Worm (Caenorhabditis elegans) whole organism, young adult: ENCODE measurements around the gene Y53C12B.1.

ENCODE experiments used
- B0019.2 ChIP-seq: fragments of 200-800 bp; sonication (Bioruptor generic); conservative IDR thresholded peaks from 2 replicates; pipeline ENCODE4 v1.3.6; 2022; ENCODE audit warnings: missing genetic modification reagents, missing genetic modification characterization, missing compliant biosample characterization
- B0035.1 ChIP-seq: sonication (generic microtip); optimal IDR thresholded peaks from 2 replicates; lab custom pipeline; 2016; ENCODE audit warnings: missing genetic modification characterization, mild to moderate bottlenecking, missing compliant biosample characterization, missing genotype, missing genetic modification reagents
- F10E7.11 ChIP-seq: sonication (generic microtip); optimal IDR thresholded peaks from 2 replicates; lab custom pipeline; 2017; ENCODE audit warnings: mild to moderate bottlenecking, missing genetic modification characterization, moderate library complexity, missing compliant biosample characterization
- F33H1.4 ChIP-seq: fragments of 200-800 bp; sonication (Bioruptor generic); IDR thresholded peaks from 2 replicates; pipeline ENCODE4 v1.3.6; 2022; ENCODE audit warnings: missing genetic modification reagents, missing genetic modification characterization, missing compliant biosample characterization
- F39B2.1 ChIP-seq: fragments of 200-800 bp; sonication (Bioruptor generic); IDR thresholded peaks from 2 replicates; pipeline ENCODE4 v1.3.6; 2022; ENCODE audit warnings: missing genetic modification reagents, missing genetic modification characterization, missing compliant biosample characterization
- F52B5.7 ChIP-seq: sonication (generic microtip); optimal IDR thresholded peaks from 2 replicates; lab custom pipeline; 2016; ENCODE audit warnings: mild to moderate bottlenecking, missing genetic modification characterization, missing compliant biosample characterization
- F57A8.1 ChIP-seq: fragments of 200-800 bp; sonication (Bioruptor generic); optimal IDR thresholded peaks from 2 replicates; lab custom pipeline; 2018; ENCODE audit warnings: mild to moderate bottlenecking, missing genetic modification characterization, moderate library complexity, missing compliant biosample characterization
- K11D2.4 ChIP-seq: fragments of 200-800 bp; sonication (Bioruptor generic); IDR thresholded peaks from 2 replicates; pipeline ENCODE4 v1.3.6; 2022; ENCODE audit warnings: missing genetic modification reagents, missing genetic modification characterization, missing compliant biosample characterization
- T26A5.8 ChIP-seq: sonication (generic microtip); optimal IDR thresholded peaks from 2 replicates; lab custom pipeline; 2016; ENCODE audit warnings: missing genetic modification characterization, missing compliant biosample characterization
- Y56A3A.18 ChIP-seq: fragments of 200-800 bp; sonication (Bioruptor generic); IDR thresholded peaks from 2 replicates; pipeline ENCODE4 v1.3.6; 2022; ENCODE audit warnings: missing genetic modification reagents, missing genetic modification characterization, missing compliant biosample characterization
- akir-1 ChIP-seq: fragments of 200-800 bp; sonication (Bioruptor generic); optimal IDR thresholded peaks from 2 replicates; lab custom pipeline; 2018; ENCODE audit warnings: mild to moderate bottlenecking, missing genetic modification characterization, moderate library complexity, missing compliant biosample characterization
- aptf-3 ChIP-seq: fragments of 200-800 bp; sonication (Bioruptor generic); IDR thresholded peaks from 2 replicates; pipeline ENCODE4 v1.3.6; 2022; ENCODE audit warnings: missing genetic modification characterization, missing compliant biosample characterization
- atf-7 ChIP-seq: sonication (generic microtip); optimal IDR thresholded peaks from 2 replicates; lab custom pipeline; 2017; ENCODE audit warnings: mild to moderate bottlenecking, missing genetic modification characterization, missing compliant biosample characterization
- attf-3 ChIP-seq: fragments of 200-800 bp; sonication (Bioruptor generic); conservative IDR thresholded peaks from 2 replicates; pipeline ENCODE4 v1.3.6; 2022; ENCODE audit warnings: missing genetic modification reagents, missing genetic modification characterization, missing compliant biosample characterization
- ccch-3 ChIP-seq: fragments of 200-800 bp; sonication (Bioruptor generic); optimal IDR thresholded peaks from 2 replicates; lab custom pipeline; 2018; ENCODE audit warnings: mild to moderate bottlenecking, missing genetic modification characterization, missing compliant biosample characterization
- cebp-1 ChIP-seq, 2 experiments: fragments of 200-800 bp in 1 of 2; sonication (Bioruptor generic) in 1 of 2; sonication (generic microtip) in 1 of 2; IDR thresholded peaks in 1 of 2; optimal IDR thresholded peaks in 1 of 2; 2 replicates each; pipeline versions ENCODE4 v1.3.6 to Lab custom; 2017 to 2022; ENCODE audit warnings: missing compliant biosample characterization in 2 of 2, missing genetic modification characterization in 2 of 2, mild to moderate bottlenecking in 1 of 2, missing genetic modification reagents in 1 of 2, moderate library complexity in 1 of 2
- cebp-2 ChIP-seq: fragments of 200-800 bp; sonication (Bioruptor generic); IDR thresholded peaks from 2 replicates; pipeline ENCODE4 v1.3.6; 2022; ENCODE audit warnings: missing genetic modification characterization, missing compliant biosample characterization
- ceh-27 ChIP-seq: fragments of 200-800 bp; sonication (Bioruptor generic); optimal IDR thresholded peaks from 2 replicates; lab custom pipeline; 2018; ENCODE audit warnings: mild to moderate bottlenecking, missing genetic modification characterization, moderate library complexity, missing compliant biosample characterization
- ceh-58 ChIP-seq: fragments of 200-800 bp; sonication (Bioruptor generic); IDR thresholded peaks from 2 replicates; pipeline ENCODE4 v1.3.6; 2022; ENCODE audit warnings: missing genetic modification characterization, missing compliant biosample characterization
- ceh-79 ChIP-seq: sonication (generic microtip); optimal IDR thresholded peaks from 2 replicates; lab custom pipeline; 2017; ENCODE audit warnings: mild to moderate bottlenecking, missing genetic modification characterization, missing compliant biosample characterization
- dpl-1 ChIP-seq: fragments of 150-350 bp; optimal IDR thresholded peaks from 2 replicates; lab custom pipeline; 2014; ENCODE audit warnings: missing biosample characterization, missing genetic modification reagents, missing genetic modification characterization
- efl-1 ChIP-seq: fragments of 150-350 bp; optimal IDR thresholded peaks from 2 replicates; lab custom pipeline; 2014; ENCODE audit warnings: missing biosample characterization, missing genetic modification reagents, missing genetic modification characterization
- ekl-4 ChIP-seq: fragments of 200-800 bp; sonication (Bioruptor generic); IDR thresholded peaks from 2 replicates; pipeline ENCODE4 v1.3.6; 2022; ENCODE audit warnings: missing genetic modification reagents, missing genetic modification characterization, missing compliant biosample characterization
- hmg-1.2 ChIP-seq: fragments of 200-800 bp; sonication (Bioruptor generic); IDR thresholded peaks from 2 replicates; pipeline ENCODE4 v1.3.6; 2022; ENCODE audit warnings: missing genetic modification reagents, missing genetic modification characterization, missing compliant biosample characterization
- lin-40 ChIP-seq: sonication (generic microtip); optimal IDR thresholded peaks from 2 replicates; lab custom pipeline; 2016; ENCODE audit warnings: missing genetic modification characterization, mild to moderate bottlenecking, missing compliant biosample characterization, missing genotype, missing genetic modification reagents
- madf-10 ChIP-seq: sonication (generic microtip); optimal IDR thresholded peaks from 2 replicates; lab custom pipeline; 2016; ENCODE audit warnings: mild to moderate bottlenecking, missing genetic modification characterization, missing compliant biosample characterization
- mxl-1 ChIP-seq: sonication (generic microtip); optimal IDR thresholded peaks from 2 replicates; lab custom pipeline; 2016; ENCODE audit warnings: missing genetic modification characterization, missing compliant biosample characterization
- nfya-2 ChIP-seq: fragments of 200-800 bp; sonication (Bioruptor generic); IDR thresholded peaks from 2 replicates; pipeline ENCODE4 v1.3.6; 2022; ENCODE audit warnings: missing genetic modification reagents, missing genetic modification characterization, missing compliant biosample characterization
- nhr-80 ChIP-seq: sonication (generic microtip); optimal IDR thresholded peaks from 2 replicates; lab custom pipeline; 2016; ENCODE audit warnings: missing genetic modification characterization, missing compliant biosample characterization
- nhr-90 ChIP-seq: sonication (generic microtip); optimal IDR thresholded peaks from 2 replicates; lab custom pipeline; 2016; ENCODE audit warnings: missing genotype, mild to moderate bottlenecking, missing genetic modification characterization, missing compliant biosample characterization
- rcor-1 ChIP-seq: fragments of 200-800 bp; sonication (Bioruptor generic); IDR thresholded peaks from 2 replicates; pipeline ENCODE4 v1.3.6; 2022; ENCODE audit warnings: missing genetic modification reagents, missing genetic modification characterization, missing compliant biosample characterization
- repo-1 ChIP-seq: sonication (generic microtip); optimal IDR thresholded peaks from 2 replicates; lab custom pipeline; 2017; ENCODE audit warnings: mild to moderate bottlenecking, missing genetic modification characterization, missing compliant biosample characterization
- rpc-1 ChIP-seq, 2 experiments: fragments of 150-350 bp in 1 of 2; sonication (generic microtip) in 1 of 2; optimal IDR thresholded peaks; 2 replicates each; lab custom pipeline; 2014 to 2018; ENCODE audit warnings: missing biosample characterization in 1 of 2, missing genetic modification characterization in 1 of 2, missing genetic modification reagents in 1 of 2, missing genotype in 1 of 2
- snpc-1.1 ChIP-seq: sonication (generic microtip); optimal IDR thresholded peaks from 2 replicates; lab custom pipeline; 2017; ENCODE audit warnings: missing genetic modification characterization, mild to moderate bottlenecking, missing compliant biosample characterization, antibody characterized with exemption, moderate library complexity, missing genotype, missing genetic modification reagents; ENCODE audit not compliant: insufficient read depth
- sptf-2 ChIP-seq: fragments of 200-800 bp; sonication (Bioruptor generic); optimal IDR thresholded peaks from 2 replicates; lab custom pipeline; 2018; ENCODE audit warnings: mild to moderate bottlenecking, missing genetic modification characterization, missing compliant biosample characterization
- tbp1 ChIP-seq: fragments of 200-800 bp; sonication (Bioruptor generic); optimal IDR thresholded peaks from 2 replicates; lab custom pipeline; 2018; ENCODE audit warnings: mild to moderate bottlenecking, missing genetic modification characterization, missing compliant biosample characterization
- unc-62 ChIP-seq: fragments of 150-350 bp; optimal IDR thresholded peaks from 2 replicates; lab custom pipeline; 2014; ENCODE audit warnings: missing biosample characterization, missing genetic modification reagents, missing genetic modification characterization
- xnd-1 ChIP-seq: sonication (generic microtip); optimal IDR thresholded peaks from 2 replicates; lab custom pipeline; 2016; ENCODE audit warnings: missing genotype, missing genetic modification reagents, missing genetic modification characterization, missing compliant biosample characterization
- zfh-2 ChIP-seq: fragments of 200-800 bp; sonication (Bioruptor generic); conservative IDR thresholded peaks from 2 replicates; pipeline ENCODE4 v1.3.6; 2022; ENCODE audit warnings: missing genetic modification reagents, missing genetic modification characterization, missing compliant biosample characterization
- zim-3 ChIP-seq: sonication (generic microtip); optimal IDR thresholded peaks from 2 replicates; lab custom pipeline; 2017; ENCODE audit warnings: mild to moderate bottlenecking, missing genetic modification characterization, moderate library complexity, missing compliant biosample characterization
- ztf-18 ChIP-seq: sonication (generic microtip); optimal IDR thresholded peaks from 2 replicates; lab custom pipeline; 2016; ENCODE audit warnings: missing genotype, mild to moderate bottlenecking, missing genetic modification characterization, missing compliant biosample characterization
- ztf-25 ChIP-seq: fragments of 200-800 bp; sonication (Bioruptor generic); IDR thresholded peaks from 2 replicates; pipeline ENCODE4 v1.3.6; 2022; ENCODE audit warnings: missing genetic modification reagents, missing genetic modification characterization, missing compliant biosample characterization
- ztf-6 ChIP-seq: fragments of 200-800 bp; sonication (Bioruptor generic); IDR thresholded peaks from 2 replicates; pipeline ENCODE4 v1.3.6; 2022; ENCODE audit warnings: missing genetic modification reagents, missing genetic modification characterization, missing compliant biosample characterization

Gene Y53C12B.1

DNA sequence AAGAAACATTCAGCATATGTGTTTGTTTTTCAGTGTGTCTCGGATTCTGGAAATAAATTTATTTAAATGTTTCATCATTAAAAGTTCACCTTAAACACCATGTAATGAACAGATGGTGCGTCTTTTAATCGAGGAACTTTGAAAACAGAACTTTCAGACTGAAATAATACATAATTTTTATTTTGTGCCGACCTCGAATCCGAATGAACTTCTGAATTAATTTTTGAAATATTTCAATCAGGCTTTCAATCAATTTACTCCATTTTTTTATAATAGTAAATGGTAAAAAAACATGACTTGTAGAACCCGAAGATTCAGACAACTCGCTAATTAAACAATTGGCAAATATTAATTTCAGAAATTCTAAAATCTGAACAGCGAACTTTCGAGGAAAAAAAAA lies 36.5 kb upstream of the Y53C12B.1 start, which contains the start of gene T10B9.14:
T10B9.14 (minus strand) TSS at position 101 of the 400 bp plus-strand sequence.
- TF ChIP-seq T26A5.8 (tag; lab: Kevin White, UChicago) (no peak), zim-3 (no peak), hmg-1.2 (no peak), nhr-90 (tag; lab: Kevin White, UChicago) (no peak), ztf-25 (no peak), F33H1.4 (GFP tag; lab: Robert Waterston, UW) (no peak), snpc-1.1 (tag; lab: Kevin White, UChicago) (no peak), Y56A3A.18 (no peak), ceh-27 (no peak), F52B5.7 (tag; lab: Kevin White, UChicago) (no peak), ztf-18 (tag; lab: Kevin White, UChicago) (no peak), nhr-80 (tag; lab: Kevin White, UChicago) (no peak), madf-10 (tag; lab: Kevin White, UChicago) (no peak), B0019.2 (GFP tag; lab: Robert Waterston, UW) (no peak), B0035.1 (no peak), K11D2.4 (GFP tag; lab: Robert Waterston, UW) (no peak), zfh-2 (GFP tag; lab: Robert Waterston, UW) (no peak)

DNA sequence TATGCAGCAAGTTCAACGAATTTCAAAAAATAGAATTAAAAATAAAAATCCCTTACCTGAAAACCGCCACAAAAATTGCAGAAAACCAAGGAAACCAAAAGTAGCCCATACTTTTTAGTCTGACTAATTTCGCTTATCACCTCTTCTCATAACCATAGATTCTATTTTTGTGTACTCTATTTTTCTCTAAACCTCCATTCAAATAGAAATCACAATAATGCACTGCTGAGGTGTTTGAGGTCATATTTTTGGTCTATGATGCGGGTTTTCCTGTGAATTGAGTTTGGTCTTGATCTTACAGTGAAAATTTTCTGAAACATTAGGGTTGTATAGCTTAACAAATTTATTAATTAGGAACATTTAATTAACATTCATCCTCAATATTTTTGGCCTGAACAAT lies 36.0 kb upstream of the Y53C12B.1 start, which contains the start of gene cyp-13A1:
cyp-13A1 (minus strand) TSS at position 156 of the 400 bp plus-strand sequence.
- no peak for TF ChIP-seq atf-7 (tag; lab: Kevin White, UChicago)
- peak; percentile 55 for TF ChIP-seq nhr-80 (tag; lab: Kevin White, UChicago)

DNA sequence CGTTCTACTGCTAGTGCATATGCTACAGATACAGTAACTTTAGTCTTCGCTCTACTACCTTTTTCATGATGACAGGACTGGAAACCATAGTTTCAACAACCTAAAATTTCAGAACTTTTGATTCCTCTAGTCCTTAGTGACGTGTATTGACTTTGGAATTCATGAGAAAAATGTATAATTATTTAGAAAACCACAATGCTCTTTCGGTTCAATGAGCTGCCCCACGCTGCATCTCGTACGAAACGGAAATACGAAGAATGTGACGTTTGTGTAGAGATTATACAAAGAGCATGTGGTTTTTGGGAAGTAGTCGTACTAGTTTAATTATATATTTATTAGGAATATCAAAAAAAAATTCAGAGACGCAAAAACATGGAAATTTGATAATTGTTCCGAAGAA lies 32.6 kb upstream of the Y53C12B.1 start:
- TF ChIP-seq ztf-6 (no peak), ceh-58 (GFP tag; lab: Robert Waterston, UW) (no peak), F10E7.11 (tag; lab: Kevin White, UChicago) (no peak), ceh-27 (no peak), attf-3 (no peak), F39B2.1 (GFP tag; lab: Robert Waterston, UW) (no peak), ztf-18 (tag; lab: Kevin White, UChicago) (no peak), ceh-79 (tag; lab: Kevin White, UChicago) (no peak), ccch-3 (GFP tag; lab: Kevin White, UChicago) (no peak), dpl-1 (no peak), F57A8.1 (GFP tag; lab: Kevin White, UChicago) (no peak), cebp-2 (GFP tag; lab: Robert Waterston, UW) (no peak), mxl-1 (tag; lab: Kevin White, UChicago) (no peak), rpc-1 (optimal IDR thresholded peaks at IDR 0.05; lab: Kevin White, UChicago) (no peak), rpc-1 (tag; optimal IDR thresholded peaks at IDR 0.05; lab: Kevin White, UChicago) (no peak), unc-62 (GFP tag; lab: Kevin White, UChicago) (no peak)

DNA sequence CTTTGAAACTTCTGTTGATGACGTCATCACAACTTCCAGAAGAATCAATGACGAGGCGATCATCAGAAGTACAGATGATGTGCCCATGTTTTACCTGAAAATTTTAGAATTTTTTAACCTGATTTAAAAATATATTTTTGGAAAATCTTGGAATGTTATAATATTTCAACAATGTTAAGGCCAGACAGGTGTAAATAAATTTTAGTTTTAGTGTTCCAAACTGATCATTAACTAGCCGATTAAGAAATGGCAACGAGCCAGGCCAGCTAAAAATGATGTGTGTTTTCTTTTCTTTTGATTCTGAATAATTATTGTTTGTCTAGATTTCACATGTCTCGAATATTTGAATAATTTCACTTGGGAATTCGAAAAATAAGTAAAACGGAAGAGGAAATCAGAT lies 29.9 kb upstream of the Y53C12B.1 start, which contains the start of gene T10B9.9:
T10B9.9 (minus strand) TSS at position 101 of the 400 bp plus-strand sequence.
- TF ChIP-seq aptf-3 (GFP tag; lab: Robert Waterston, UW): no peak
- TF ChIP-seq tbp1 (GFP tag; lab: Kevin White, UChicago): no peak
- TF ChIP-seq akir-1 (GFP tag; lab: Kevin White, UChicago): no peak
- no peak for TF ChIP-seq zfh-2 (GFP tag; lab: Robert Waterston, UW)
- TF ChIP-seq ekl-4: no peak
- TF ChIP-seq ztf-25: no peak
- no peak for TF ChIP-seq repo-1 (tag; lab: Kevin White, UChicago)
- no peak for TF ChIP-seq lin-40 (tag; lab: Kevin White, UChicago)
- TF ChIP-seq cebp-1 (GFP tag; IDR thresholded peaks at IDR 0.05; lab: Robert Waterston, UW): no peak
- no peak for TF ChIP-seq cebp-1 (tag; optimal IDR thresholded peaks at IDR 0.05; lab: Kevin White, UChicago)
- no peak for TF ChIP-seq xnd-1 (tag; lab: Kevin White, UChicago)
- TF ChIP-seq F52B5.7 (tag; lab: Kevin White, UChicago): no peak
- no peak for TF ChIP-seq ccch-3 (GFP tag; lab: Kevin White, UChicago)
- no peak for TF ChIP-seq efl-1 (GFP tag; lab: Kevin White, UChicago)
- no peak for TF ChIP-seq rcor-1 (GFP tag; lab: Robert Waterston, UW)
- TF ChIP-seq sptf-2 (GFP tag; lab: Kevin White, UChicago): no peak
- no peak for TF ChIP-seq atf-7 (tag; lab: Kevin White, UChicago)
- no peak for TF ChIP-seq nfya-2 (GFP tag; lab: Robert Waterston, UW)
- no peak for TF ChIP-seq F10E7.11 (tag; lab: Kevin White, UChicago)
